Worm (Caenorhabditis elegans) whole organism, L2 larva: Measurements from ENCODE around the gene F35B3.7.

ENCODE experiments used
- ZK546.5 ChIP-seq: sonication (generic microtip); optimal IDR thresholded peaks from 2 replicates; lab custom pipeline; 2017; ENCODE audit warnings: missing biosample characterization, missing genetic modification characterization
- ama-1 ChIP-seq: fragments of 150-350 bp; optimal IDR thresholded peaks from 2 replicates; lab custom pipeline; 2018; ENCODE audit warnings: inconsistent platforms
- lin-39 ChIP-seq: fragments of 150-350 bp; optimal IDR thresholded peaks from 2 replicates; lab custom pipeline; 2014; ENCODE audit warnings: missing biosample characterization, missing genetic modification reagents, missing genetic modification characterization
- mab-5 ChIP-seq: fragments of 150-350 bp; optimal IDR thresholded peaks from 2 replicates; lab custom pipeline; 2014; ENCODE audit warnings: missing biosample characterization, missing genetic modification characterization
- nhr-77 ChIP-seq: fragments of 150-350 bp; optimal IDR thresholded peaks from 2 replicates; lab custom pipeline; 2014; ENCODE audit warnings: missing biosample characterization, missing genetic modification characterization
- snpc-4 ChIP-seq: fragments of 150-350 bp; optimal IDR thresholded peaks from 2 replicates; lab custom pipeline; 2014; ENCODE audit warnings: missing biosample characterization, missing genetic modification characterization
- ztf-11 ChIP-seq: sonication (generic microtip); optimal IDR thresholded peaks from 2 replicates; lab custom pipeline; 2017; ENCODE audit warnings: missing biosample characterization, missing genetic modification characterization

- TF ChIP-seq lin-39 (no peak), snpc-4 (tag; lab: Kevin White, UChicago) (no peak), ZK546.5 (tag; lab: Kevin White, UChicago) (no peak), nhr-77 (no peak), mab-5 (tag; lab: Kevin White, UChicago) (no peak), ama-1 (lab: Kevin White, UChicago) (no peak), ztf-11 (no peak)
Observed at ce11 chrX:17066937-17067336, 24.1 kb upstream of the F35B3.7 start.
